Worm (Caenorhabditis elegans): ENCODE results near the gene F14H12.17.

The F14H12.17 gene

ce11 chrX:4391680-4392079, 28.6 kb upstream of the F14H12.17 start (continued):
- TF ChIP-seq ceh-14 (tag; optimal IDR thresholded peaks at IDR 0.05) (no peak), tbx-2 (tag; optimal IDR thresholded peaks at IDR 0.05) (no peak), ztf-16 (tag; optimal IDR thresholded peaks at IDR 0.05) (no peak)

- TF ChIP-seq ceh-30 (tag; optimal IDR thresholded peaks at IDR 0.05) (peak; percentile 43), K02D7.2 (tag; optimal IDR thresholded peaks at IDR 0.05) (no peak), eyg-1 (tag; optimal IDR thresholded peaks at IDR 0.05) (no peak), ceh-9 (tag; optimal IDR thresholded peaks at IDR 0.05) (no peak), unc-3 (GFP tag; conservative IDR thresholded peaks at IDR 0.05) (no peak), unc-3 (tag; optimal IDR thresholded peaks at IDR 0.05) (peak; percentile 7), elt-4 (tag; optimal IDR thresholded peaks at IDR 0.05) (no peak), che-1 (tag; optimal IDR thresholded peaks at IDR 0.05) (peak; percentile 3), C08G9.2 (tag; optimal IDR thresholded peaks at IDR 0.05) (no peak), sdc-2 (tag; optimal IDR thresholded peaks at IDR 0.05) (peak; percentile 94), C38D4.7 (GFP tag; optimal IDR thresholded peaks at IDR 0.05) (no peak), unc-86 (tag; optimal IDR thresholded peaks at IDR 0.05) (peak; percentile 3), ceh-22 (tag; optimal IDR thresholded peaks at IDR 0.05) (no peak), tbx-2 (tag; optimal IDR thresholded peaks at IDR 0.05) (peak; percentile 86), nfya-1 (tag; optimal IDR thresholded peaks at IDR 0.05) (peak; percentile 97), elt-2 (tag; optimal IDR thresholded peaks at IDR 0.05) (peak; percentile 71), pha-4 (tag; optimal IDR thresholded peaks at IDR 0.05) (no peak), dve-1 (tag; optimal IDR thresholded peaks at IDR 0.05) (peak; percentile 82), hlh-6 (tag; optimal IDR thresholded peaks at IDR 0.05) (no peak), ets-4 (tag; optimal IDR thresholded peaks at IDR 0.05) (peak; percentile 51), tbx-7 (tag; optimal IDR thresholded peaks at IDR 0.05) (no peak), ama-1 (optimal IDR thresholded peaks at IDR 0.05) (no peak), ref-2 (tag; optimal IDR thresholded peaks at IDR 0.05) (peak; percentile 74), unc-42 (tag; optimal IDR thresholded peaks at IDR 0.05) (peak; percentile 86), madf-2 (tag; optimal IDR thresholded peaks at IDR 0.05) (peak; percentile 97), lin-11 (tag; optimal IDR thresholded peaks at IDR 0.05) (no peak), unc-55 (GFP tag; optimal IDR thresholded peaks at IDR 0.05) (peak; percentile 90), fax-1 (tag; optimal IDR thresholded peaks at IDR 0.05) (peak; percentile 2), pros-1 (tag; optimal IDR thresholded peaks at IDR 0.05) (peak; percentile 90), hlh-8 (tag; optimal IDR thresholded peaks at IDR 0.05) (peak; percentile 40), pax-1 (tag; optimal IDR thresholded peaks at IDR 0.05) (peak; percentile 62), sox-4 (tag; optimal IDR thresholded peaks at IDR 0.05) (no peak), syd-9 (tag; optimal IDR thresholded peaks at IDR 0.05) (peak; percentile 66), F13H6.1 (tag; optimal IDR thresholded peaks at IDR 0.05) (peak; percentile 67), zip-5 (tag; optimal IDR thresholded peaks at IDR 0.05) (no peak), ceh-31 (tag; optimal IDR thresholded peaks at IDR 0.05) (peak; percentile 93), pqm-1 (tag; optimal IDR thresholded peaks at IDR 0.05) (peak; percentile 32), ceh-18 (tag; optimal IDR thresholded peaks at IDR 0.05) (peak; percentile 94), hlh-30 (tag; optimal IDR thresholded peaks at IDR 0.05; ENCODE audit: insufficient read depth) (peak; percentile 93), K09A11.1 (tag; optimal IDR thresholded peaks at IDR 0.05; ENCODE audit: insufficient read depth) (no peak), ceh-45 (GFP tag; IDR thresholded peaks at IDR 0.05) (no peak), ztf-16 (tag; optimal IDR thresholded peaks at IDR 0.05) (peak; percentile 45), rnt-1 (tag; optimal IDR thresholded peaks at IDR 0.05) (peak; percentile 87), ceh-34 (tag; optimal IDR thresholded peaks at IDR 0.05) (peak; percentile 90), ceh-14 (tag; optimal IDR thresholded peaks at IDR 0.05) (peak; percentile 65), ceh-19 (GFP tag; optimal IDR thresholded peaks at IDR 0.05) (no peak), ceh-2 (tag; optimal IDR thresholded peaks at IDR 0.05) (peak; percentile 15)
Measured at ce11 chrX:4388834-4389409, 25.8 kb upstream of the F14H12.17 start, which contains the start of gene dpy-23. Gene dpy-23 (plus strand): TSS chrX:4389359.

All from whole organism, late embryonic.